Fruit fly (Drosophila melanogaster) whole organism, embryonic: ENCODE results near the gene Rpn10.
A peak's percentile ranks its signal among the peaks of the same experiment; 100 is the strongest.

Experiments
- Abd-B ChIP-seq: fragments of 200-800 bp; sonication (Bioruptor generic); optimal IDR thresholded peaks from 2 replicates; lab custom pipeline; 2018; ENCODE audit warnings: missing biosample characterization, mild to moderate bottlenecking, missing genetic modification characterization, moderate library complexity
- Atf6 ChIP-seq: fragments of 200-800 bp; sonication (Bioruptor generic); IDR thresholded peaks from 2 replicates; pipeline ENCODE4 v1.3.6; 2022; ENCODE audit warnings: missing biosample characterization, missing genetic modification characterization
- Bgb ChIP-seq: fragments of 200-800 bp; sonication (Bioruptor generic); IDR thresholded peaks from 2 replicates; pipeline ENCODE4 v1.3.6; 2022; ENCODE audit warnings: missing biosample characterization, missing genetic modification characterization; ENCODE audit not compliant: partially characterized antibody
- CG10462 ChIP-seq: fragments of 200-800 bp; sonication (Bioruptor generic); optimal IDR thresholded peaks from 2 replicates; lab custom pipeline; 2016; ENCODE audit warnings: missing biosample characterization, missing genetic modification characterization
- CG11085 ChIP-seq: fragments of 200-800 bp; sonication (Bioruptor generic); IDR thresholded peaks from 2 replicates; pipeline ENCODE4 v1.3.6; 2022; ENCODE audit warnings: missing biosample characterization, missing genetic modification characterization
- CG11093 ChIP-seq: fragments of 200-800 bp; sonication (Bioruptor generic); IDR thresholded peaks from 3 replicates; pipeline ENCODE4 v1.3.6; 2022; ENCODE audit warnings: missing biosample characterization, missing genetic modification characterization
- CG12659 ChIP-seq: fragments of 200-800 bp; sonication (Bioruptor generic); optimal IDR thresholded peaks from 3 replicates; lab custom pipeline; 2017; ENCODE audit warnings: mild to moderate bottlenecking, missing biosample characterization, missing genetic modification reagents, missing genetic modification characterization
- CG14441 ChIP-seq: fragments of 200-800 bp; sonication (Bioruptor generic); IDR thresholded peaks from 2 replicates; pipeline ENCODE4 v1.3.6; 2022; ENCODE audit warnings: missing biosample characterization, missing genetic modification characterization
- CG14667 ChIP-seq: fragments of 200-800 bp; sonication (Bioruptor generic); IDR thresholded peaks from 2 replicates; pipeline ENCODE4 v1.3.6; 2022; ENCODE audit warnings: missing biosample characterization, missing genetic modification characterization
- CG1529 ChIP-seq: fragments of 200-800 bp; sonication (Bioruptor generic); optimal IDR thresholded peaks from 3 replicates; lab custom pipeline; 2018; ENCODE audit warnings: missing biosample characterization, missing genetic modification characterization
- CG15514 ChIP-seq: fragments of 200-800 bp; sonication (Bioruptor generic); optimal IDR thresholded peaks from 3 replicates; lab custom pipeline; 2017; ENCODE audit warnings: missing biosample characterization, missing genetic modification characterization, mild to moderate bottlenecking, moderate library complexity, missing genetic modification reagents
- CG15696 ChIP-seq: fragments of 200-800 bp; sonication (Bioruptor generic); optimal IDR thresholded peaks from 2 replicates; lab custom pipeline; 2019; ENCODE audit warnings: missing biosample characterization, mild to moderate bottlenecking, missing genetic modification characterization, moderate library complexity
- CG16863 ChIP-seq: fragments of 200-800 bp; sonication (Bioruptor generic); optimal IDR thresholded peaks from 3 replicates; lab custom pipeline; 2016; ENCODE audit warnings: missing biosample characterization, missing genetic modification characterization
- CG17568 ChIP-seq: fragments of 200-800 bp; sonication (Bioruptor generic); optimal IDR thresholded peaks from 2 replicates; lab custom pipeline; 2018; ENCODE audit warnings: missing biosample characterization, mild to moderate bottlenecking, missing genetic modification characterization, moderate library complexity
- CG31365 ChIP-seq: fragments of 200-800 bp; sonication (Bioruptor generic); optimal IDR thresholded peaks from 2 replicates; lab custom pipeline; 2018; ENCODE audit warnings: missing biosample characterization, mild to moderate bottlenecking, missing genetic modification characterization
- CG3407 ChIP-seq: fragments of 200-800 bp; sonication (Bioruptor generic); optimal IDR thresholded peaks from 2 replicates; lab custom pipeline; 2018; ENCODE audit warnings: missing biosample characterization, mild to moderate bottlenecking, missing genetic modification characterization
- CG3838 ChIP-seq: fragments of 200-800 bp; sonication (Bioruptor generic); optimal IDR thresholded peaks from 3 replicates; lab custom pipeline; 2016; ENCODE audit warnings: missing biosample characterization, missing genetic modification characterization
- CG4282 ChIP-seq: fragments of 200-800 bp; sonication (Bioruptor generic); optimal IDR thresholded peaks from 2 replicates; lab custom pipeline; 2016; ENCODE audit warnings: missing biosample characterization, missing genetic modification characterization
- CG43689 ChIP-seq: fragments of 200-800 bp; sonication (Bioruptor generic); IDR thresholded peaks from 2 replicates; pipeline ENCODE4 v1.3.6; 2022; ENCODE audit warnings: missing biosample characterization, missing genetic modification characterization
- CG4404 ChIP-seq: fragments of 200-800 bp; sonication (Bioruptor generic); IDR thresholded peaks from 2 replicates; pipeline ENCODE4 v1.3.6; 2022; ENCODE audit warnings: missing biosample characterization, missing genetic modification characterization
- CG4707 ChIP-seq: fragments of 200-800 bp; sonication (Bioruptor generic); optimal IDR thresholded peaks from 2 replicates; lab custom pipeline; 2018; ENCODE audit warnings: missing biosample characterization, mild to moderate bottlenecking, missing genetic modification characterization, moderate library complexity
- CG4854 ChIP-seq: fragments of 200-800 bp; sonication (Bioruptor generic); optimal IDR thresholded peaks from 2 replicates; lab custom pipeline; 2016; ENCODE audit warnings: missing biosample characterization, missing genetic modification characterization, inconsistent platforms
- CG8478 ChIP-seq: fragments of >200 bp; optimal IDR thresholded peaks from 2 replicates; lab custom pipeline; 2018
- CG9797 ChIP-seq: fragments of 200-800 bp; sonication (Bioruptor generic); optimal IDR thresholded peaks from 3 replicates; lab custom pipeline; 2018; ENCODE audit warnings: missing biosample characterization, mild to moderate bottlenecking, missing genetic modification characterization
- Camta ChIP-seq: fragments of 200-800 bp; sonication (Bioruptor generic); optimal IDR thresholded peaks from 2 replicates; lab custom pipeline; 2016; ENCODE audit warnings: missing biosample characterization, missing genetic modification characterization
- D19A ChIP-seq: fragments of 200-800 bp; optimal IDR thresholded peaks from 3 replicates; lab custom pipeline; 2019; ENCODE audit warnings: missing biosample characterization, mild to moderate bottlenecking, missing genetic modification characterization, moderate library complexity
- D19B ChIP-seq: fragments of 200-800 bp; sonication (Bioruptor generic); optimal IDR thresholded peaks from 2 replicates; lab custom pipeline; 2017; ENCODE audit warnings: missing biosample characterization, mild to moderate bottlenecking, missing genetic modification characterization
- Dip3 ChIP-seq: fragments of 200-800 bp; sonication (Bioruptor generic); optimal IDR thresholded peaks from 3 replicates; lab custom pipeline; 2016; ENCODE audit warnings: missing biosample characterization, missing genetic modification characterization
- Dp ChIP-seq: fragments of 200-800 bp; sonication (Bioruptor generic); optimal IDR thresholded peaks from 2 replicates; lab custom pipeline; 2018; ENCODE audit warnings: missing biosample characterization, mild to moderate bottlenecking, missing genetic modification characterization, moderate library complexity
- H15 ChIP-seq: fragments of 200-800 bp; sonication (Bioruptor generic); IDR thresholded peaks from 3 replicates; pipeline ENCODE4 v1.3.6; 2022; ENCODE audit warnings: missing biosample characterization, missing genetic modification characterization
- HLHmδ ChIP-seq: fragments of 200-800 bp; sonication (Bioruptor generic); optimal IDR thresholded peaks from 2 replicates; lab custom pipeline; 2018; ENCODE audit warnings: missing biosample characterization, mild to moderate bottlenecking, missing genetic modification characterization, moderate library complexity
- HmgZ ChIP-seq: fragments of 200-800 bp; sonication (Bioruptor generic); optimal IDR thresholded peaks from 2 replicates; lab custom pipeline; 2018; ENCODE audit warnings: missing biosample characterization, mild to moderate bottlenecking, missing genetic modification characterization
- Hr78 ChIP-seq, 2 experiments: fragments of 200-800 bp in 1 of 2; fragments of >200 bp in 1 of 2; sonication (Bioruptor generic) in 1 of 2; optimal IDR thresholded peaks; 2 replicates each; lab custom pipeline; 2017 to 2019; ENCODE audit warnings: missing biosample characterization in 2 of 2, missing genetic modification characterization in 2 of 2, mild to moderate bottlenecking in 1 of 2, moderate library complexity in 1 of 2
- Hsf ChIP-seq: fragments of 200-800 bp; sonication (Bioruptor generic); optimal IDR thresholded peaks from 3 replicates; lab custom pipeline; 2016; ENCODE audit warnings: missing biosample characterization, missing genetic modification characterization
- Nf-YB ChIP-seq: fragments of 200-800 bp; sonication (Bioruptor generic); optimal IDR thresholded peaks from 3 replicates; lab custom pipeline; 2019; ENCODE audit warnings: missing biosample characterization, mild to moderate bottlenecking, missing genetic modification characterization, moderate library complexity
- Poxn ChIP-seq: fragments of 200-800 bp; sonication (Bioruptor generic); IDR thresholded peaks from 2 replicates; pipeline ENCODE4 v1.3.6; 2022; ENCODE audit warnings: missing biosample characterization, missing genetic modification characterization
- Ravus ChIP-seq: fragments of 200-800 bp; sonication (Bioruptor generic); IDR thresholded peaks from 2 replicates; pipeline ENCODE4 v1.3.6; 2022; ENCODE audit warnings: missing biosample characterization, missing genetic modification characterization
- Spps ChIP-seq: fragments of 200-800 bp; sonication (Bioruptor generic); optimal IDR thresholded peaks from 2 replicates; lab custom pipeline; 2018; ENCODE audit warnings: missing biosample characterization, mild to moderate bottlenecking, missing genetic modification characterization
- az2 ChIP-seq: fragments of 200-800 bp; sonication (Bioruptor generic); optimal IDR thresholded peaks from 3 replicates; lab custom pipeline; 2016; ENCODE audit warnings: missing biosample characterization, missing genetic modification characterization
- bbx ChIP-seq: fragments of 200-800 bp; sonication (Bioruptor generic); IDR thresholded peaks from 2 replicates; pipeline ENCODE4 v1.3.6; 2022; ENCODE audit warnings: missing biosample characterization, missing genetic modification characterization; ENCODE audit not compliant: partially characterized antibody
- bowl ChIP-seq: fragments of 200-800 bp; sonication (Bioruptor generic); IDR thresholded peaks from 2 replicates; pipeline ENCODE4 v1.3.6; 2022; ENCODE audit warnings: missing biosample characterization, missing genetic modification characterization
- chif ChIP-seq, 2 experiments: fragments of 200-800 bp; sonication (Bioruptor generic); optimal IDR thresholded peaks; 3 replicates each; lab custom pipeline; 2016; ENCODE audit warnings: missing biosample characterization in 2 of 2, missing genetic modification characterization in 2 of 2
- fd102C ChIP-seq: fragments of 200-800 bp; sonication (Bioruptor generic); optimal IDR thresholded peaks from 2 replicates; lab custom pipeline; 2018; ENCODE audit warnings: missing biosample characterization, mild to moderate bottlenecking, missing genetic modification characterization, moderate library complexity
- fru ChIP-seq: fragments of >200 bp; optimal IDR thresholded peaks from 2 replicates; lab custom pipeline; 2017
- gsb-n ChIP-seq: fragments of 200-800 bp; sonication (Bioruptor generic); optimal IDR thresholded peaks from 3 replicates; lab custom pipeline; 2018; ENCODE audit warnings: missing biosample characterization, mild to moderate bottlenecking, missing genetic modification characterization
- inv ChIP-seq: fragments of 200-800 bp; sonication (Bioruptor generic); IDR thresholded peaks from 2 replicates; pipeline ENCODE4 v1.3.6; 2022; ENCODE audit warnings: missing biosample characterization, missing genetic modification characterization; ENCODE audit not compliant: partially characterized antibody
- lab ChIP-seq: fragments of 200-800 bp; sonication (Bioruptor generic); optimal IDR thresholded peaks from 3 replicates; lab custom pipeline; 2017; ENCODE audit warnings: missing biosample characterization, missing genetic modification characterization, mild to moderate bottlenecking, moderate library complexity, missing genetic modification reagents
- ro ChIP-seq: fragments of 200-800 bp; sonication (Bioruptor generic); IDR thresholded peaks from 2 replicates; pipeline ENCODE4 v1.3.6; 2022; ENCODE audit warnings: missing biosample characterization, missing genetic modification characterization
- shn ChIP-seq: fragments of 200-800 bp; sonication (Bioruptor generic); optimal IDR thresholded peaks from 3 replicates; lab custom pipeline; 2016; ENCODE audit warnings: missing biosample characterization, missing genetic modification characterization
- sima ChIP-seq: fragments of 200-800 bp; sonication (Bioruptor generic); optimal IDR thresholded peaks from 2 replicates; lab custom pipeline; 2016; ENCODE audit warnings: missing biosample characterization, missing genetic modification characterization
- slp2 ChIP-seq: fragments of 200-800 bp; sonication (Bioruptor generic); optimal IDR thresholded peaks from 2 replicates; lab custom pipeline; 2016; ENCODE audit warnings: missing biosample characterization, missing genetic modification characterization
- zfh1 ChIP-seq: fragments of 200-800 bp; sonication (Bioruptor generic); IDR thresholded peaks from 3 replicates; pipeline ENCODE4 v1.3.6; 2022; ENCODE audit warnings: missing biosample characterization, missing genetic modification characterization

Rpn10 gene

DNA sequence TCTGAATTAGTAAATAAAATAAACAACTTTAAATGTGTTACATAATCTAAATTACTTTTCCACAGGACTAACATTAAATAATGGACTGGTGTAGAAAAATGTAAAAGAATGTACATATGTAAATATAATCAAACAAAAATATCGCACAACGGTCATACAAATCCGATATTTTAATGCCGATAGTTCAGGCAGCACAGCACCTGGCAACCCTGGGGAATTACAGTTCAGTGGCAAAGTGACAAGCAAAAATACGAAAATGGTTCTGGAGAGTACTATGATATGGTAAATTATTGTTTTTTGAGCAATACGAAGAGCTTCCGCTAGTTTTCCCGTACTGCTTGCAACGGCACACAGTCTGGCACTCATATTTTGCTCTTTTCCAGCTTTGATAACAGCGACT, at the start of gene Rpn10:
TSS of gene Rpn10 (plus strand) at position 144 of the 400 bp plus-strand sequence.
- TF ChIP-seq bbx (GFP tag; lab: Robert Waterston, UW) (peak; percentile 98), lab (no peak), fd102C (no peak), CG4404 (GFP tag; lab: Robert Waterston, UW) (no peak), CG31365 (no peak), Nf-YB (GFP tag; lab: Kevin White, UChicago) (no peak), D19B (GFP tag; lab: Kevin White, UChicago) (no peak), D19A (tag; lab: Kevin White, UChicago) (peak; percentile 43), Bgb (GFP tag; lab: Robert Waterston, UW) (peak; percentile 99), inv (GFP tag; lab: Robert Waterston, UW) (peak; percentile 97), CG17568 (GFP tag; lab: Kevin White, UChicago) (no peak), Camta (GFP tag; lab: Kevin White, UChicago) (no peak), ro (GFP tag; lab: Robert Waterston, UW) (no peak), CG1529 (no peak), CG9797 (GFP tag; lab: Kevin White, UChicago) (peak; percentile 93), HmgZ (tag; lab: Kevin White, UChicago) (peak; percentile 88), CG16863 (GFP tag; lab: Kevin White, UChicago) (no peak), CG3838 (no peak), CG4854 (GFP tag; lab: Kevin White, UChicago) (peak; percentile 10), gsb-n (tag; lab: Kevin White, UChicago) (no peak), CG11085 (no peak), CG4707 (GFP tag; lab: Kevin White, UChicago) (no peak), Ravus (GFP tag; lab: Robert Waterston, UW) (no peak), HLHmδ (GFP tag; lab: Kevin White, UChicago) (no peak), az2 (GFP tag; lab: Kevin White, UChicago) (peak; percentile 6), Dp (peak; percentile 59), CG14441 (GFP tag; lab: Robert Waterston, UW) (no peak), CG14667 (GFP tag; lab: Robert Waterston, UW) (no peak), shn (no peak), slp2 (no peak), zfh1 (GFP tag; lab: Robert Waterston, UW) (no peak), CG15696 (no peak), fru (lab: Kevin White, UChicago) (no peak), CG12659 (GFP tag; lab: Kevin White, UChicago) (peak; percentile 83), Hr78 (GFP tag; optimal IDR thresholded peaks at IDR 0.05; lab: Kevin White, UChicago) (peak in 1 of 2 experiments; percentile 99), bowl (GFP tag; lab: Robert Waterston, UW) (no peak), CG10462 (GFP tag; lab: Kevin White, UChicago) (no peak), CG4282 (GFP tag; lab: Kevin White, UChicago) (no peak), CG11093 (GFP tag; lab: Robert Waterston, UW) (no peak), CG15514 (GFP tag; lab: Kevin White, UChicago) (peak; percentile 80), CG8478 (no peak), Abd-B (GFP tag; lab: Kevin White, UChicago) (no peak), CG43689 (no peak), chif (GFP tag; optimal IDR thresholded peaks at IDR 0.05; lab: Kevin White, UChicago) (peak in 1 of 2 experiments; percentile 5), Poxn (GFP tag; lab: Robert Waterston, UW) (no peak), Hsf (GFP tag; lab: Kevin White, UChicago) (peak; percentile 48), H15 (GFP tag; lab: Robert Waterston, UW) (no peak), Atf6 (GFP tag; lab: Robert Waterston, UW) (no peak), sima (no peak), CG3407 (no peak), Spps (tag; lab: Kevin White, UChicago) (no peak), Dip3 (peak; percentile 21)
